Worm (Caenorhabditis elegans) whole organism, L2 larva: ENCODE data around the gene T06C12.14.
"Not testable (repeated sequence)": the region's sequence is repeated elsewhere in the genome, so short reads cannot be mapped to it uniquely, and the experiment has no call there.

Experiments
- C34F6.9 ChIP-seq: fragments of 150-350 bp; optimal IDR thresholded peaks from 2 replicates; lab custom pipeline; 2014; ENCODE audit warnings: missing biosample characterization, missing genetic modification characterization
- R02D3.7 ChIP-seq: fragments of 150-350 bp; optimal IDR thresholded peaks from 2 replicates; lab custom pipeline; 2014; ENCODE audit warnings: missing biosample characterization, missing genetic modification characterization
- Y55F3AM.14 ChIP-seq: fragments of 200-800 bp; sonication (Bioruptor generic); optimal IDR thresholded peaks from 2 replicates; lab custom pipeline; 2018; ENCODE audit warnings: mild to moderate bottlenecking, missing genetic modification characterization, missing compliant biosample characterization
- ZK546.5 ChIP-seq: sonication (generic microtip); optimal IDR thresholded peaks from 2 replicates; lab custom pipeline; 2017; ENCODE audit warnings: missing biosample characterization, missing genetic modification characterization
- ama-1 ChIP-seq: fragments of 150-350 bp; optimal IDR thresholded peaks from 2 replicates; lab custom pipeline; 2018; ENCODE audit warnings: inconsistent platforms
- blmp-1 ChIP-seq: sonication (generic microtip); optimal IDR thresholded peaks from 2 replicates; lab custom pipeline; 2017; ENCODE audit warnings: missing genetic modification characterization, mild to moderate bottlenecking, missing compliant biosample characterization, antibody characterized with exemption, moderate library complexity; ENCODE audit not compliant: insufficient read depth
- ceh-82 ChIP-seq: fragments of 150-350 bp; optimal IDR thresholded peaks from 2 replicates; lab custom pipeline; 2014; ENCODE audit warnings: missing biosample characterization, missing genetic modification characterization
- crh-2 ChIP-seq: sonication (generic microtip); optimal IDR thresholded peaks from 2 replicates; lab custom pipeline; 2017; ENCODE audit warnings: missing biosample characterization, missing genetic modification characterization
- dmd-4 ChIP-seq: sonication (generic microtip); optimal IDR thresholded peaks from 2 replicates; lab custom pipeline; 2017; ENCODE audit warnings: missing biosample characterization, missing genetic modification characterization
- egl-27 ChIP-seq: sonication (generic microtip); optimal IDR thresholded peaks from 3 replicates; lab custom pipeline; 2017; ENCODE audit warnings: missing biosample characterization, missing genetic modification reagents, missing genetic modification characterization
- fos-1 ChIP-seq: fragments of 150-350 bp; optimal IDR thresholded peaks from 2 replicates; lab custom pipeline; 2014; ENCODE audit warnings: missing biosample characterization, missing genetic modification characterization
- lin-13 ChIP-seq: fragments of 150-350 bp; optimal IDR thresholded peaks from 2 replicates; lab custom pipeline; 2014; ENCODE audit warnings: missing biosample characterization, missing genetic modification reagents, missing genetic modification characterization
- lsy-2 ChIP-seq, 2 experiments: fragments of 150-350 bp in 1 of 2; sonication (generic microtip) in 1 of 2; optimal IDR thresholded peaks; 2 replicates each; lab custom pipeline; 2014 to 2017; ENCODE audit warnings: missing biosample characterization in 2 of 2, missing genetic modification characterization in 2 of 2
- mab-5 ChIP-seq: fragments of 150-350 bp; optimal IDR thresholded peaks from 2 replicates; lab custom pipeline; 2014; ENCODE audit warnings: missing biosample characterization, missing genetic modification characterization
- mbf-1 ChIP-seq: sonication (generic microtip); optimal IDR thresholded peaks from 2 replicates; lab custom pipeline; 2017; ENCODE audit warnings: missing biosample characterization, missing genetic modification characterization
- nhr-11 ChIP-seq: fragments of 150-350 bp; optimal IDR thresholded peaks from 2 replicates; lab custom pipeline; 2014; ENCODE audit warnings: missing biosample characterization, missing genetic modification characterization
- nhr-12 ChIP-seq: fragments of 150-350 bp; optimal IDR thresholded peaks from 2 replicates; lab custom pipeline; 2014; ENCODE audit warnings: missing biosample characterization, missing genetic modification characterization
- nhr-129 ChIP-seq: fragments of 150-350 bp; optimal IDR thresholded peaks from 2 replicates; lab custom pipeline; 2014; ENCODE audit warnings: missing biosample characterization, missing genetic modification characterization
- nhr-21 ChIP-seq: fragments of 150-350 bp; optimal IDR thresholded peaks from 2 replicates; lab custom pipeline; 2014; ENCODE audit warnings: missing biosample characterization, missing genetic modification characterization
- nhr-23 ChIP-seq: fragments of 150-350 bp; optimal IDR thresholded peaks from 2 replicates; lab custom pipeline; 2014; ENCODE audit warnings: missing biosample characterization, missing genetic modification reagents, missing genetic modification characterization
- nhr-237 ChIP-seq: fragments of 150-350 bp; optimal IDR thresholded peaks from 2 replicates; lab custom pipeline; 2014; ENCODE audit warnings: missing biosample characterization, missing genetic modification characterization
- nhr-6 ChIP-seq: fragments of 150-350 bp; optimal IDR thresholded peaks from 2 replicates; lab custom pipeline; 2014; ENCODE audit warnings: missing biosample characterization, missing genetic modification characterization
- nhr-77 ChIP-seq: fragments of 150-350 bp; optimal IDR thresholded peaks from 2 replicates; lab custom pipeline; 2014; ENCODE audit warnings: missing biosample characterization, missing genetic modification characterization
- peb-1 ChIP-seq: fragments of 150-350 bp; optimal IDR thresholded peaks from 2 replicates; lab custom pipeline; 2014; ENCODE audit warnings: missing biosample characterization, missing genetic modification characterization
- sem-4 ChIP-seq: fragments of 150-350 bp; optimal IDR thresholded peaks from 2 replicates; lab custom pipeline; 2014; ENCODE audit warnings: missing biosample characterization, missing genetic modification reagents, missing genetic modification characterization
- skn-1 ChIP-seq: sonication (generic microtip); optimal IDR thresholded peaks from 2 replicates; lab custom pipeline; 2017; ENCODE audit warnings: missing biosample characterization, missing genetic modification characterization
- sma-3 ChIP-seq: sonication (generic microtip); optimal IDR thresholded peaks from 2 replicates; lab custom pipeline; 2016; ENCODE audit warnings: missing genetic modification reagents, missing genetic modification characterization, missing compliant biosample characterization
- snpc-4 ChIP-seq: fragments of 150-350 bp; optimal IDR thresholded peaks from 2 replicates; lab custom pipeline; 2014; ENCODE audit warnings: missing biosample characterization, missing genetic modification characterization
- unc-39 ChIP-seq: fragments of 150-350 bp; optimal IDR thresholded peaks from 2 replicates; lab custom pipeline; 2014; ENCODE audit warnings: missing biosample characterization, missing genetic modification characterization
- unc-55 ChIP-seq: fragments of 150-350 bp; sonication (generic microtip); optimal IDR thresholded peaks from 3 replicates; lab custom pipeline; 2014; ENCODE audit warnings: missing biosample characterization, missing genetic modification reagents, missing genetic modification characterization
- zag-1 ChIP-seq: fragments of 150-350 bp; optimal IDR thresholded peaks from 2 replicates; lab custom pipeline; 2014; ENCODE audit warnings: missing biosample characterization, missing genetic modification characterization

The T06C12.14 gene

DNA sequence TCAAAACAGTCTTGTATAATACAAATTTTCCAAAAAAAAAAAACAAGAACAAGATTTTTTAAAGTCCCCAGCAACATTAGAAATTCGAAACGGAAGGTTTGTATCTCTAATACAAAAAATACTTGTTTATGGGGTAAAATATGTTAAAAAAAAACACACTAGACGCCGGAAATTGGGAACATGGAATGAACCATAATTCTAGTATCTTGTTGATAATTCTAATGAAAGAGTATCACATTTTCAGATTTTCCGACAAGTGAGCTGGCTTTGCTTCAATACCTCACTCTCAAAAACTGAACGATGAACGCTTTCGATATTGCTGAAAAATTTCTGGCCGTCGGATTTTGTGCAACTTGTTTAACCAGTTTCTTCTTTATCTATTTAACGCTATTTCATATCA is 2.1 kb upstream of the T06C12.14 start, which contains the start of gene str-60:
str-60 (plus strand) TSS at position 301 of the 400 bp plus-strand sequence.
- TF ChIP-seq unc-55 (GFP tag; lab: Kevin White, UChicago) (no peak), egl-27 (tag; lab: Kevin White, UChicago) (no peak), lsy-2 (tag; optimal IDR thresholded peaks at IDR 0.05; lab: Kevin White, UChicago) (no peak), unc-39 (tag; lab: Kevin White, UChicago) (no peak), peb-1 (tag; lab: Kevin White, UChicago) (no peak), R02D3.7 (no peak), ceh-82 (tag; lab: Kevin White, UChicago) (no peak), fos-1 (tag; lab: Kevin White, UChicago) (no peak), nhr-129 (tag; lab: Kevin White, UChicago) (no peak), zag-1 (tag; lab: Kevin White, UChicago) (no peak), blmp-1 (tag; lab: Kevin White, UChicago) (no peak), nhr-11 (tag; lab: Kevin White, UChicago) (no peak), Y55F3AM.14 (no peak), snpc-4 (tag; lab: Kevin White, UChicago) (no peak), C34F6.9 (no peak), crh-2 (tag; lab: Kevin White, UChicago) (no peak), mab-5 (tag; lab: Kevin White, UChicago) (no peak), nhr-77 (no peak), mbf-1 (tag; lab: Kevin White, UChicago) (no peak)

- no peak for TF ChIP-seq mbf-1 (tag; lab: Kevin White, UChicago)
- no peak for TF ChIP-seq ZK546.5 (tag; lab: Kevin White, UChicago)
- TF ChIP-seq egl-27 (tag; lab: Kevin White, UChicago): no peak
- no peak for TF ChIP-seq ama-1 (lab: Kevin White, UChicago)
- TF ChIP-seq sem-4: no peak
Observed at ce11 chrV:15900564-15900963, 768 bp downstream of the T06C12.14 start.

DNA sequence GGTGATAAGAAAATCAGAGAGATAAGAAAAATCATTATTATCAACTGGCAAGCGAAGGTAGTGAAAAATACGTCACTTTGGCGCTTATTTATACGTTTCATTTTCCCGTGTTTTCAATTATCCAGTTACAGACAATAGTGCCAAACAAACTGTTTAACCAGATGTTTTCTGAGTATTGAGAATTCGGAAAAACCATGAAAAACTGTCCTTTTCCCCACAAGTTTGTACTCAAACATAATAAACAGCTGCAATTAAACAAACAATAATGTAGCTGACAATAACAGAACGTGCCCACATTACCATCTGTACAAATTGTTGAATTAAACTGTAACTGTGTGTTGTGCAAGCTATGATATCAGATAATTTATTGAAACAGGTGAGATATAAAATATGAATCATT is 5.7 kb downstream of the T06C12.14 start, which contains the start of the genes F35E8.1 and F35E8.2:
F35E8.1 (minus strand) TSS at position 101 of the 400 bp plus-strand sequence.
F35E8.2 (plus strand) TSS at position 132 of the 400 bp plus-strand sequence.
- TF ChIP-seq dmd-4, nhr-129, crh-2 (tag; lab: Kevin White, UChicago): not testable (repeated sequence)
- TF ChIP-seq, all 48 proteins: peak for 0; not testable (repeated sequence) for 48

DNA sequence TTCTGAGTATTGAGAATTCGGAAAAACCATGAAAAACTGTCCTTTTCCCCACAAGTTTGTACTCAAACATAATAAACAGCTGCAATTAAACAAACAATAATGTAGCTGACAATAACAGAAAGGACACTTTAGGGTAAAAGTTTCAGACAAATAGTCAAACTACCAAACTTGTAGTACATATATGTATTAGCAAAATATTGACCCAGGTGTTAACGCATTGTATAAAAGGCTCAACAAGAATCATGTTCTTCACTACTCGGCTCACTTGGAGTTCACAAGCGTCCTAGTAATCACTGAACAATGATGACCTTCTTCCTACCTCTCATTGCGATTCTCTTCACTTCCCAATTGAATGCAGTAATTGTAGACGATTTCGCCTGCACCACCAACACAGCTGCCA is 12.1 kb downstream of the T06C12.14 start, which contains the start of gene F35E8.6:
F35E8.6 (plus strand) TSS at position 301 of the 400 bp plus-strand sequence.
- TF ChIP-seq unc-39 (tag; lab: Kevin White, UChicago) (no peak), nhr-6 (tag; lab: Kevin White, UChicago) (no peak), ceh-82 (tag; lab: Kevin White, UChicago) (no peak), sma-3 (no peak), nhr-237 (tag; lab: Kevin White, UChicago) (no peak), blmp-1 (tag; lab: Kevin White, UChicago) (no peak), zag-1 (tag; lab: Kevin White, UChicago) (no peak), lin-13 (no peak), mab-5 (tag; lab: Kevin White, UChicago) (no peak), nhr-11 (tag; lab: Kevin White, UChicago) (no peak), skn-1 (tag; lab: Kevin White, UChicago) (no peak), Y55F3AM.14 (no peak), nhr-21 (tag; lab: Kevin White, UChicago) (no peak)
- TF ChIP-seq, all 48 proteins: peak for 0

DNA sequence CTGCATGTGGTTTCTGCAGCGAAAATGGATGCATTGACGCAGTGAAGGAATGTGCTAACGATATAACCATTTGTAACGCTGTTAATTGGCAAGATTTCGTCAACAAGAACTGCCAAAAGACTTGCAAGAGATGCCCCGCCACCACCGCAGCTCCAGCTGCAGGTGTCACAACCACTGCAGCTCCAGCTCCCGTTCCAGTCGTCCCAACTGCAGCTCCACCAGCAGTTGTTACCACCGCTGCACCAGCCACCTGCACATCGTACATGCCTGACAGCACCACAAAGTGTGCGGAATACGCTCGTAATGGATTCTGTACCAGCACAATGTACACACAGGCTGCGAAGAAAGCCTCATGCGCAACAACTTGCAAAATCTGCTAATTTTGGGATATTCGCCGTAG is 12.9 kb downstream of the T06C12.14 start:
- TF ChIP-seq fos-1 (tag; lab: Kevin White, UChicago) (no peak), unc-39 (tag; lab: Kevin White, UChicago) (no peak), nhr-23 (tag; lab: Kevin White, UChicago) (no peak)
- TF ChIP-seq, all 48 proteins: peak for 0

ce11 chrV:15913714-15914113 is 13.9 kb downstream of the T06C12.14 start, which contains the start of gene F35E8.7:
Gene F35E8.7 (plus strand): TSS chrV:15914014.
- TF ChIP-seq C34F6.9 (no peak), unc-55 (GFP tag; lab: Kevin White, UChicago) (no peak), nhr-12 (tag; lab: Kevin White, UChicago) (no peak)
